Worm (Caenorhabditis elegans) whole organism, early embryonic: Measurements from ENCODE around the gene Y51H4A.22.

Experiments used
- B0310.2 ChIP-seq: sonication (generic microtip); optimal IDR thresholded peaks from 2 replicates; lab custom pipeline; 2016; ENCODE audit warnings: mild to moderate bottlenecking, missing genetic modification characterization, missing compliant biosample characterization
- F13C5.2 ChIP-seq: sonication (generic microtip); optimal IDR thresholded peaks from 2 replicates; lab custom pipeline; 2017; ENCODE audit warnings: mild to moderate bottlenecking, missing genetic modification characterization, inconsistent platforms, missing compliant biosample characterization
- aly-1 ChIP-seq: sonication (generic microtip); optimal IDR thresholded peaks from 2 replicates; lab custom pipeline; 2016; ENCODE audit warnings: missing genetic modification characterization, missing compliant biosample characterization
- ama-1 ChIP-seq: fragments of 150-350 bp; optimal IDR thresholded peaks from 2 replicates; lab custom pipeline; 2014
- ceh-36 ChIP-seq: sonication (generic microtip); optimal IDR thresholded peaks from 2 replicates; lab custom pipeline; 2016; ENCODE audit warnings: missing genetic modification characterization, inconsistent platforms, missing compliant biosample characterization
- ets-7 ChIP-seq: sonication (generic microtip); optimal IDR thresholded peaks from 2 replicates; lab custom pipeline; 2016; ENCODE audit warnings: missing genotype, missing genetic modification characterization, missing compliant biosample characterization
- hnd-1 ChIP-seq: sonication (generic microtip); optimal IDR thresholded peaks from 2 replicates; lab custom pipeline; 2016; ENCODE audit warnings: missing genetic modification characterization, missing compliant biosample characterization
- scrt-1 ChIP-seq: fragments of 200-800 bp; sonication (Bioruptor generic); IDR thresholded peaks from 2 replicates; pipeline ENCODE4 v1.3.6; 2022; ENCODE audit warnings: missing genetic modification characterization, missing compliant biosample characterization
- sea-1 ChIP-seq: fragments of 200-800 bp; sonication (Bioruptor generic); conservative IDR thresholded peaks from 2 replicates; pipeline ENCODE4 v1.3.6; 2022; ENCODE audit warnings: missing genetic modification characterization, missing compliant biosample characterization
- tbx-11 ChIP-seq: fragments of 200-800 bp; sonication (Bioruptor generic); IDR thresholded peaks from 2 replicates; pipeline ENCODE4 v1.3.6; 2022; ENCODE audit warnings: missing genetic modification characterization, missing compliant biosample characterization
- tbx-37 ChIP-seq: fragments of 200-800 bp; sonication (Bioruptor generic); conservative IDR thresholded peaks from 2 replicates; pipeline ENCODE4 v1.3.6; 2022; ENCODE audit warnings: missing genetic modification reagents, missing genetic modification characterization, missing compliant biosample characterization
- tra-4 ChIP-seq: sonication (generic microtip); optimal IDR thresholded peaks from 2 replicates; lab custom pipeline; 2017; ENCODE audit warnings: missing genetic modification characterization, missing compliant biosample characterization

DNA sequence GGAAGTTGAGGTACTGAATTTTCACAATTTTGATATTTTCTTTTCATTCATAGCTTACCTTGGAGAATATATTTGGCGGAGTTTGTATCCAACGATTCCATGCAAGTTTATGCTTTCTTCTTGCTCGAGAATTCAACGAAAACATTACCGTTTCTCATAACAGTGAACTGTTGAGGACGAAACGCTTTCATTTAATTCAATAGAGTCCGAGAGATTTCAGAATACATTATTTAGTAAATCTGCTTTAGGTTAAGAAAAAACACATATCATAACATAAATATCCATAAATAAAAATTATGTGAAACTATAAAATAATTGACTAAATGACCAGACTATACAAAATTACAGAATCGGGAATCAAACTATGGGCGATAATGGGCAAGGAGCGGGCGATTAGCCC, 25.9 kb upstream of the Y51H4A.22 start, which contains the start of gene Y51H4A.941:
- no peak for TF ChIP-seq ama-1
- no peak for TF ChIP-seq scrt-1 (GFP tag; lab: Robert Waterston, UW)
- no peak for TF ChIP-seq tbx-37
- no peak for TF ChIP-seq B0310.2 (tag; lab: Kevin White, UChicago)
- no peak for TF ChIP-seq hnd-1
- TF ChIP-seq aly-1 (tag; lab: Kevin White, UChicago): no peak
- no peak for TF ChIP-seq sea-1 (GFP tag; lab: Robert Waterston, UW)
- no peak for TF ChIP-seq F13C5.2
- TF ChIP-seq tra-4: no peak
- TF ChIP-seq ets-7 (tag; lab: Kevin White, UChicago): no peak
- no peak for TF ChIP-seq tbx-11 (GFP tag; lab: Robert Waterston, UW)
- no peak for TF ChIP-seq ceh-36 (tag; lab: Kevin White, UChicago)
